Fruit fly (Drosophila melanogaster) whole organism, embryonic: ENCODE measurements around the gene Mfe2.

ENCODE experiments used
- BEAF-32 ChIP-seq: fragments of 200-800 bp; sonication (Bioruptor generic); optimal IDR thresholded peaks from 3 replicates; lab custom pipeline; 2017; ENCODE audit warnings: missing biosample characterization, missing genetic modification characterization, mild to moderate bottlenecking, moderate library complexity, missing genetic modification reagents
- Bgb ChIP-seq: fragments of 200-800 bp; sonication (Bioruptor generic); IDR thresholded peaks from 2 replicates; pipeline ENCODE4 v1.3.6; 2022; ENCODE audit warnings: missing biosample characterization, missing genetic modification characterization; ENCODE audit not compliant: partially characterized antibody
- CG10267 ChIP-seq: fragments of 200-800 bp; sonication (Bioruptor generic); optimal IDR thresholded peaks from 2 replicates; lab custom pipeline; 2018; ENCODE audit warnings: missing biosample characterization, mild to moderate bottlenecking, missing genetic modification characterization, moderate library complexity
- CG10959 ChIP-seq: fragments of 200-800 bp; sonication (Bioruptor generic); IDR thresholded peaks from 2 replicates; pipeline ENCODE4 v1.3.6; 2022; ENCODE audit warnings: missing biosample characterization, missing genetic modification characterization
- CG10979 ChIP-seq: fragments of 200-800 bp; sonication (Bioruptor generic); optimal IDR thresholded peaks from 2 replicates; lab custom pipeline; 2018; ENCODE audit warnings: missing biosample characterization, mild to moderate bottlenecking, missing genetic modification characterization, moderate library complexity
- CG11093 ChIP-seq: fragments of 200-800 bp; sonication (Bioruptor generic); IDR thresholded peaks from 3 replicates; pipeline ENCODE4 v1.3.6; 2022; ENCODE audit warnings: missing biosample characterization, missing genetic modification characterization
- CG13287 ChIP-seq: fragments of 200-800 bp; sonication (Bioruptor generic); IDR thresholded peaks from 2 replicates; pipeline ENCODE4 v1.3.6; 2022; ENCODE audit warnings: missing biosample characterization, missing genetic modification characterization; ENCODE audit not compliant: partially characterized antibody
- CG13624 ChIP-seq: fragments of 200-800 bp; sonication (Bioruptor generic); optimal IDR thresholded peaks from 2 replicates; lab custom pipeline; 2016; ENCODE audit warnings: missing biosample characterization, missing genetic modification characterization
- CG14014 ChIP-seq: fragments of 200-800 bp; sonication (Bioruptor generic); IDR thresholded peaks from 2 replicates; pipeline ENCODE4 v1.3.6; 2022; ENCODE audit warnings: missing biosample characterization, missing genetic modification characterization
- CG14860 ChIP-seq: fragments of 200-800 bp; sonication (Bioruptor generic); IDR thresholded peaks from 3 replicates; pipeline ENCODE4 v1.3.6; 2022; ENCODE audit warnings: missing biosample characterization, missing genetic modification characterization; ENCODE audit not compliant: partially characterized antibody
- CG15601 ChIP-seq: fragments of 200-800 bp; sonication (Bioruptor generic); optimal IDR thresholded peaks from 3 replicates; lab custom pipeline; 2019; ENCODE audit warnings: missing biosample characterization, mild to moderate bottlenecking, missing genetic modification characterization, moderate library complexity
- CG17802 ChIP-seq: fragments of 200-800 bp; sonication (Bioruptor generic); optimal IDR thresholded peaks from 2 replicates; lab custom pipeline; 2018; ENCODE audit warnings: missing biosample characterization, mild to moderate bottlenecking, missing genetic modification characterization, moderate library complexity
- CG2202 ChIP-seq: fragments of 200-800 bp; sonication (Bioruptor generic); optimal IDR thresholded peaks from 2 replicates; lab custom pipeline; 2018; ENCODE audit warnings: missing biosample characterization, mild to moderate bottlenecking, missing genetic modification characterization
- CG2712 ChIP-seq: fragments of 200-800 bp; optimal IDR thresholded peaks from 3 replicates; lab custom pipeline; 2019; ENCODE audit warnings: missing biosample characterization, mild to moderate bottlenecking, missing genetic modification characterization, moderate library complexity
- CG31365 ChIP-seq: fragments of 200-800 bp; sonication (Bioruptor generic); optimal IDR thresholded peaks from 2 replicates; lab custom pipeline; 2018; ENCODE audit warnings: missing biosample characterization, mild to moderate bottlenecking, missing genetic modification characterization
- CG31441 ChIP-seq: fragments of 200-800 bp; sonication (Bioruptor generic); IDR thresholded peaks from 2 replicates; pipeline ENCODE4 v1.3.6; 2022; ENCODE audit warnings: missing biosample characterization, missing genetic modification characterization
- CG32532 ChIP-seq: fragments of 200-800 bp; sonication (Bioruptor generic); IDR thresholded peaks from 2 replicates; pipeline ENCODE4 v1.3.6; 2022; ENCODE audit warnings: missing biosample characterization, missing genetic modification characterization
- CG3847 ChIP-seq: fragments of 200-800 bp; sonication (Bioruptor generic); IDR thresholded peaks from 2 replicates; pipeline ENCODE4 v1.3.6; 2022; ENCODE audit warnings: missing biosample characterization, missing genetic modification characterization
- CG4404 ChIP-seq: fragments of 200-800 bp; sonication (Bioruptor generic); IDR thresholded peaks from 2 replicates; pipeline ENCODE4 v1.3.6; 2022; ENCODE audit warnings: missing biosample characterization, missing genetic modification characterization
- CG6175 ChIP-seq: fragments of 200-800 bp; sonication (Bioruptor generic); IDR thresholded peaks from 3 replicates; pipeline ENCODE4 v1.3.6; 2022; ENCODE audit warnings: missing biosample characterization, missing genetic modification characterization
- CG6765 ChIP-seq: fragments of 200-800 bp; sonication (Bioruptor generic); optimal IDR thresholded peaks from 3 replicates; lab custom pipeline; 2017; ENCODE audit warnings: missing biosample characterization, mild to moderate bottlenecking, missing genetic modification characterization
- CG6791 ChIP-seq: fragments of 200-800 bp; sonication (Bioruptor generic); IDR thresholded peaks from 3 replicates; pipeline ENCODE4 v1.3.6; 2022; ENCODE audit warnings: missing biosample characterization, missing genetic modification characterization; ENCODE audit not compliant: partially characterized antibody
- CG7372 ChIP-seq: fragments of 200-800 bp; sonication (Bioruptor generic); IDR thresholded peaks from 2 replicates; pipeline ENCODE4 v1.3.6; 2022; ENCODE audit warnings: missing biosample characterization, missing genetic modification characterization
- CG8924 ChIP-seq: fragments of 200-800 bp; optimal IDR thresholded peaks from 3 replicates; lab custom pipeline; 2019; ENCODE audit warnings: missing biosample characterization, mild to moderate bottlenecking, missing genetic modification characterization, moderate library complexity
- Dfd ChIP-seq, 2 experiments: fragments of >200 bp; optimal IDR thresholded peaks; 2 replicates each; lab custom pipeline; 2017; ENCODE audit warnings: missing biosample characterization in 2 of 2, missing genetic modification characterization in 2 of 2
- E2f1 ChIP-seq: fragments of 200-800 bp; sonication (Bioruptor generic); IDR thresholded peaks from 2 replicates; pipeline ENCODE4 v1.3.6; 2022; ENCODE audit warnings: missing biosample characterization, missing genetic modification characterization
- Eip74EF ChIP-seq, 2 experiments: fragments of 200-800 bp in 1 of 2; fragments of >200 bp in 1 of 2; sonication (Bioruptor generic) in 1 of 2; optimal IDR thresholded peaks; 2 replicates each; lab custom pipeline; 2017 to 2019; ENCODE audit warnings: missing biosample characterization in 2 of 2, missing genetic modification characterization in 2 of 2, mild to moderate bottlenecking in 1 of 2, moderate library complexity in 1 of 2
- GATAe ChIP-seq: fragments of 200-800 bp; sonication (Bioruptor generic); conservative IDR thresholded peaks from 2 replicates; pipeline ENCODE4 v1.3.6; 2022; ENCODE audit warnings: missing biosample characterization, missing genetic modification characterization
- Lim3 ChIP-seq: fragments of 200-800 bp; sonication (Bioruptor generic); IDR thresholded peaks from 2 replicates; pipeline ENCODE4 v1.3.6; 2022; ENCODE audit warnings: missing biosample characterization, missing genetic modification characterization
- NC2β ChIP-seq: fragments of 200-800 bp; sonication (Bioruptor generic); optimal IDR thresholded peaks from 2 replicates; lab custom pipeline; 2016; ENCODE audit warnings: missing biosample characterization, missing genetic modification characterization
- NFAT ChIP-seq: fragments of 200-800 bp; sonication (Bioruptor generic); IDR thresholded peaks from 2 replicates; pipeline ENCODE4 v1.3.6; 2022; ENCODE audit warnings: missing biosample characterization, missing genetic modification characterization
- Sin3A ChIP-seq: fragments of >200 bp; optimal IDR thresholded peaks from 2 replicates; lab custom pipeline; 2018
- Xrp1 ChIP-seq: fragments of 200-800 bp; sonication (Bioruptor generic); IDR thresholded peaks from 2 replicates; pipeline ENCODE4 v1.3.6; 2022; ENCODE audit warnings: missing biosample characterization, missing genetic modification characterization
- cad ChIP-seq: fragments of >200 bp; optimal IDR thresholded peaks from 2 replicates; lab custom pipeline; 2017; ENCODE audit warnings: missing biosample characterization, missing genetic modification characterization
- caup ChIP-seq: fragments of 200-800 bp; sonication (Bioruptor generic); optimal IDR thresholded peaks from 3 replicates; lab custom pipeline; 2017; ENCODE audit warnings: missing biosample characterization, mild to moderate bottlenecking, missing genetic modification characterization, moderate library complexity; ENCODE audit not compliant: severe bottlenecking
- cg ChIP-seq: fragments of 200-800 bp; sonication (Bioruptor generic); optimal IDR thresholded peaks from 3 replicates; lab custom pipeline; 2019; ENCODE audit warnings: missing biosample characterization, mild to moderate bottlenecking, missing genetic modification characterization, moderate library complexity
- corto ChIP-seq: fragments of 200-800 bp; sonication (Bioruptor generic); optimal IDR thresholded peaks from 2 replicates; lab custom pipeline; 2016; ENCODE audit warnings: missing biosample characterization, mild to moderate bottlenecking, missing genetic modification characterization, moderate library complexity
- crc ChIP-seq: fragments of 200-800 bp; sonication (Bioruptor generic); optimal IDR thresholded peaks from 2 replicates; lab custom pipeline; 2016; ENCODE audit warnings: missing biosample characterization, missing genetic modification characterization
- hb ChIP-seq: fragments of 200-800 bp; sonication (Bioruptor generic); IDR thresholded peaks from 3 replicates; pipeline ENCODE4 v1.3.6; 2022; ENCODE audit warnings: missing biosample characterization, missing genetic modification characterization; ENCODE audit not compliant: partially characterized antibody
- knrl ChIP-seq: fragments of 200-800 bp; sonication (Bioruptor generic); IDR thresholded peaks from 3 replicates; pipeline ENCODE4 v1.3.6; 2022; ENCODE audit warnings: missing biosample characterization, missing genetic modification characterization; ENCODE audit not compliant: partially characterized antibody
- onecut ChIP-seq: fragments of 200-800 bp; sonication (Bioruptor generic); IDR thresholded peaks from 2 replicates; pipeline ENCODE4 v1.3.6; 2022; ENCODE audit warnings: missing biosample characterization, missing genetic modification characterization
- pfk ChIP-seq: fragments of 200-800 bp; sonication (Bioruptor generic); optimal IDR thresholded peaks from 2 replicates; lab custom pipeline; 2018; ENCODE audit warnings: missing biosample characterization, mild to moderate bottlenecking, missing genetic modification characterization, moderate library complexity
- so ChIP-seq: fragments of 200-800 bp; sonication (Bioruptor generic); IDR thresholded peaks from 3 replicates; pipeline ENCODE4 v1.3.6; 2022; ENCODE audit warnings: missing biosample characterization, missing genetic modification characterization
- stwl ChIP-seq: fragments of 200-800 bp; sonication (Bioruptor generic); optimal IDR thresholded peaks from 3 replicates; lab custom pipeline; 2018; ENCODE audit warnings: missing biosample characterization, mild to moderate bottlenecking, missing genetic modification characterization, moderate library complexity
- sug ChIP-seq: fragments of 200-800 bp; optimal IDR thresholded peaks from 2 replicates; lab custom pipeline; 2019; ENCODE audit warnings: missing biosample characterization, mild to moderate bottlenecking, missing genetic modification characterization, moderate library complexity

Gene Mfe2

DNA sequence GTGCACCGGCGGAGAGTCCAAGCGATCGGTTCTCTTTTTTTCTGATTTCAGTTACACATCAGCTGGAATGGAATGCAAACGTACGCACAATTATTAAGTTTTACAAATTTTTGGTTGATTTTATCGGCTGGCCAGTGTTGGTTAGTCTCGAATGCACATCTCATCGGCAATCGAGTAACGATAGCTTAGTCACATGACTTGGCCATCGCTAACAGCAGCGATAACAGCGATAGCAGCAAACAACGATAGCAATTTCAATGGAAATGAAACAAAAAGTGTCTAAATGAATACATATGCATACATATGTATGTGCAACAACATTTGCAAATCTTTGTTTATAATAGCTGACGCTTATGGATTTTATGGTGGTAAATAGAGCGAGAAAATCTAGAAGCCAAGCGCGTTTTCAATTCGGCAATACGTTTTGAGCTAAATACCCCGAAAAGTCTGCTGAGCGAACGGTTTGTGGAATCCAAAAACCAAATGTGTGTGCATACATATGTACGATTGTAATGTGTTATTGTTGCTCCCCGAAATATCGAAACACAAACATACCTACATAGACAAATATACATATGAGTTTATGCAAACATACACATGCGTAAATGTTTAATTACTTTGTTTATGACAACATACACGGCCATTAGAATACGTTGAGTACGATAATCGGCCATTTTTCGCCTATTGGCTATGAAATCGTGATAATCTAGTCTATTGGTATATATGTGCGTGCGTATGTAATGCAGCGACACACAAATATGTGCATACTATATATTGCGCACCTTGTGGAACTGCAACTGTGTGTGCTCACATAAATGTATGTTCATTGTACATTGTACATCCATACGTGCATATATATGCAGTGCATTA is 25.9 kb downstream of the Mfe2 start, which contains the start of gene CG3632 (continued):
- TF ChIP-seq CG32532 = peak; percentile 47
- TF ChIP-seq CG7372 (GFP tag; lab: Robert Waterston, UW) = peak; percentile 49; the same call in 1 of the 2 replicates
- peak; percentile 78 for TF ChIP-seq knrl (GFP tag; lab: Robert Waterston, UW)
- TF ChIP-seq corto (GFP tag; lab: Kevin White, UChicago) = no peak
- TF ChIP-seq so (GFP tag; lab: Robert Waterston, UW) = 0 out of 3 replicates have a peak, but pooled peaks have one; percentile 11
- TF ChIP-seq CG4404 (GFP tag; lab: Robert Waterston, UW) = no peak
- peak; percentile 39; the same call in 1 of the 3 replicates for TF ChIP-seq CG6175 (GFP tag; lab: Robert Waterston, UW)
- TF ChIP-seq Bgb = peak; percentile 92
- no peak for TF ChIP-seq Lim3 (GFP tag; lab: Robert Waterston, UW)
- peak; percentile 67 for TF ChIP-seq CG3847 (GFP tag; lab: Robert Waterston, UW)
- TF ChIP-seq CG2202 (tag; lab: Kevin White, UChicago) = no peak
- TF ChIP-seq, all 482 proteins: peak for 183

- TF ChIP-seq CG11093 (no peak), onecut (no peak), Sin3A (lab: Kevin White, UChicago) (no peak), CG6765 (GFP tag; lab: Kevin White, UChicago) (no peak), CG10979 (tag; lab: Kevin White, UChicago) (no peak)
Measured at dm6 chrX:16297618-16298017, 26.9 kb downstream of the Mfe2 start, which contains the start of gene ERp44. Gene ERp44, minus strand, starts transcription at chrX:16297718.

DNA sequence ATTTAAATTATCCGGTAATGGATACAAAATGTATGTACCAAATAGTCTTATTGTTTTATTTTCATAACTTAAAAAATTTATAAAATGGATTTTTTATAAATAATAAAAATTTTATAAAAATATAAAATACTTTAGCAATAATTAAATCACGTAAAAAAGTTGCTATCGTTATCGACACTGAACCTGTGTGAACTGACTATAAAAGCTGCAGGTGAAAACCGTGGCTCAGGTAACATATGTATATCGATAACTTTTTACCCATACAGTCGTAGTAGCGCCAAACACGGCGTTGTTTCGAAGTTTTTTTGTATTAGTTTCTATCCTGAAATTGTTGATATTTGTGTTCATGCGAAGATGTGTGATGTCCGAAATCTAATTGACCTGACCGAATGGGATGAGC is 32.9 kb downstream of the Mfe2 start, which contains the start of gene CG3679:
Gene CG3679, plus strand, starts transcription at position 235 of the 400 bp plus-strand sequence.
- TF ChIP-seq Eip74EF (GFP tag; optimal IDR thresholded peaks at IDR 0.05; lab: Kevin White, UChicago) (no peak), BEAF-32 (GFP tag; lab: Kevin White, UChicago) (peak; percentile 59), Dfd (GFP tag; optimal IDR thresholded peaks at IDR 0.05; lab: Kevin White, UChicago) (no peak), CG15601 (tag; lab: Kevin White, UChicago) (no peak), GATAe (GFP tag; lab: Robert Waterston, UW) (no peak), NFAT (GFP tag; lab: Robert Waterston, UW) (no peak), CG14860 (GFP tag; lab: Robert Waterston, UW) (peak; percentile 67), CG6791 (GFP tag; lab: Robert Waterston, UW) (peak; percentile 82), CG17802 (tag; lab: Kevin White, UChicago) (peak; percentile 34), NC2β (GFP tag; lab: Kevin White, UChicago) (no peak), hb (peak; percentile 55; the same call in 2 of the 3 replicates), CG31441 (GFP tag; lab: Robert Waterston, UW) (no peak), stwl (tag; lab: Kevin White, UChicago) (peak; percentile 28), CG10267 (tag; lab: Kevin White, UChicago) (peak; percentile 29), CG13624 (GFP tag; lab: Kevin White, UChicago) (no peak), CG3847 (GFP tag; lab: Robert Waterston, UW) (no peak), cg (peak; percentile 25), Xrp1 (GFP tag; lab: Robert Waterston, UW) (0 out of 2 replicates have a peak, but pooled peaks have one; percentile 10), caup (GFP tag; lab: Kevin White, UChicago) (no peak), pfk (GFP tag; lab: Kevin White, UChicago) (peak; percentile 21), Bgb (peak; percentile 78), CG8924 (no peak), crc (GFP tag; lab: Kevin White, UChicago) (no peak), CG2712 (tag; lab: Kevin White, UChicago) (peak; percentile 58), CG13287 (GFP tag; lab: Robert Waterston, UW) (peak; percentile 74), CG14014 (GFP tag; lab: Robert Waterston, UW) (no peak), sug (tag; lab: Kevin White, UChicago) (no peak), E2f1 (GFP tag; lab: Robert Waterston, UW) (no peak), CG10959 (GFP tag; lab: Robert Waterston, UW) (no peak), cad (GFP tag; lab: Kevin White, UChicago) (no peak), CG31365 (tag; lab: Kevin White, UChicago) (no peak)
